Worm (Caenorhabditis elegans) whole organism, L1 larva: ENCODE data around the gene F35D2.1.

ENCODE experiments used
- alr-1 ChIP-seq: fragments of 200-800 bp; sonication (Bioruptor generic); optimal IDR thresholded peaks from 2 replicates; lab custom pipeline; 2018; ENCODE audit warnings: borderline replicate concordance, mild to moderate bottlenecking, missing genetic modification characterization, missing compliant biosample characterization
- aly-2 ChIP-seq: fragments of 150-350 bp; optimal IDR thresholded peaks from 2 replicates; lab custom pipeline; 2014; ENCODE audit warnings: missing biosample characterization, missing genetic modification characterization
- blmp-1 ChIP-seq: fragments of 150-350 bp; optimal IDR thresholded peaks from 2 replicates; lab custom pipeline; 2014; ENCODE audit warnings: missing biosample characterization, missing genetic modification characterization
- ceh-82 ChIP-seq, 3 experiments: fragments of 150-350 bp in 1 of 3; sonication (generic microtip) in 2 of 3; optimal IDR thresholded peaks; 2 replicates each; lab custom pipeline; 2014 to 2017; ENCODE audit warnings: missing biosample characterization in 3 of 3, missing genetic modification characterization in 3 of 3
- dpl-1 ChIP-seq, 3 experiments: fragments of 150-350 bp in 2 of 3; sonication (generic microtip) in 1 of 3; optimal IDR thresholded peaks; 2 replicates each; lab custom pipeline; 2014 to 2017; ENCODE audit warnings: missing biosample characterization in 3 of 3, missing genetic modification characterization in 3 of 3, missing genetic modification reagents in 3 of 3
- egl-27 ChIP-seq, 2 experiments: fragments of 150-350 bp in 1 of 2; sonication (generic microtip); optimal IDR thresholded peaks; 3 replicates each; lab custom pipeline; 2017 to 2018; ENCODE audit warnings: missing biosample characterization in 2 of 2, missing genetic modification characterization in 2 of 2, missing genetic modification reagents in 2 of 2
- elt-3 ChIP-seq, 6 experiments: fragments of 150-350 bp in 1 of 6; sonication (generic microtip); optimal IDR thresholded peaks; 2 replicates each; lab custom pipeline; 2017 to 2018; ENCODE audit warnings: missing biosample characterization in 6 of 6, missing genetic modification characterization in 6 of 6, inconsistent platforms in 1 of 6
- fkh-8 ChIP-seq: sonication (generic microtip); optimal IDR thresholded peaks from 2 replicates; lab custom pipeline; 2016; ENCODE audit warnings: mild to moderate bottlenecking, missing genetic modification characterization, missing compliant biosample characterization
- irx-1 ChIP-seq: sonication (generic microtip); optimal IDR thresholded peaks from 2 replicates; lab custom pipeline; 2016; ENCODE audit warnings: missing genetic modification characterization, missing compliant biosample characterization
- jun-1 ChIP-seq: fragments of 150-350 bp; optimal IDR thresholded peaks from 2 replicates; lab custom pipeline; 2014; ENCODE audit warnings: missing biosample characterization, missing genetic modification reagents, missing genetic modification characterization
- lin-14 ChIP-seq: fragments of 200-800 bp; sonication (Bioruptor generic); optimal IDR thresholded peaks from 2 replicates; lab custom pipeline; 2018; ENCODE audit warnings: mild to moderate bottlenecking, missing genetic modification characterization, moderate library complexity, missing compliant biosample characterization
- lin-39 ChIP-seq: fragments of 150-350 bp; optimal IDR thresholded peaks from 2 replicates; lab custom pipeline; 2014; ENCODE audit warnings: missing biosample characterization, missing genetic modification reagents, missing genetic modification characterization
- mdl-1 ChIP-seq, 2 experiments: fragments of 150-350 bp; optimal IDR thresholded peaks; 2 replicates each; lab custom pipeline; 2014 to 2017; ENCODE audit warnings: missing biosample characterization in 2 of 2, missing genetic modification characterization in 2 of 2, inconsistent platforms in 1 of 2
- mef-2 ChIP-seq: fragments of 150-350 bp; optimal IDR thresholded peaks from 2 replicates; lab custom pipeline; 2014; ENCODE audit warnings: missing biosample characterization, missing genetic modification characterization
- mep-1 ChIP-seq: fragments of 150-350 bp; optimal IDR thresholded peaks from 2 replicates; lab custom pipeline; 2014; ENCODE audit warnings: missing biosample characterization, missing genetic modification characterization
- nhr-11 ChIP-seq: fragments of 150-350 bp; optimal IDR thresholded peaks from 2 replicates; lab custom pipeline; 2014; ENCODE audit warnings: missing biosample characterization, missing genetic modification characterization
- nhr-12 ChIP-seq: sonication (generic microtip); optimal IDR thresholded peaks from 2 replicates; lab custom pipeline; 2017; ENCODE audit warnings: missing biosample characterization, missing genetic modification characterization
- nhr-237 ChIP-seq: fragments of 150-350 bp; optimal IDR thresholded peaks from 2 replicates; lab custom pipeline; 2014; ENCODE audit warnings: missing biosample characterization, missing genetic modification characterization
- nhr-28 ChIP-seq: fragments of 150-350 bp; optimal IDR thresholded peaks from 2 replicates; lab custom pipeline; 2014; ENCODE audit warnings: missing biosample characterization, missing genetic modification characterization
- nhr-47 ChIP-seq: sonication (generic microtip); optimal IDR thresholded peaks from 2 replicates; lab custom pipeline; 2016; ENCODE audit warnings: mild to moderate bottlenecking, missing genetic modification characterization, moderate library complexity, missing compliant biosample characterization
- nhr-71 ChIP-seq: sonication (generic microtip); optimal IDR thresholded peaks from 2 replicates; lab custom pipeline; 2016; ENCODE audit warnings: mild to moderate bottlenecking, missing genetic modification characterization, moderate library complexity, missing compliant biosample characterization
- nhr-90 ChIP-seq: sonication (generic microtip); optimal IDR thresholded peaks from 2 replicates; lab custom pipeline; 2016; ENCODE audit warnings: mild to moderate bottlenecking, missing genetic modification characterization, missing compliant biosample characterization; ENCODE audit not compliant: poor library complexity
- pag-3 ChIP-seq: sonication (generic microtip); optimal IDR thresholded peaks from 2 replicates; lab custom pipeline; 2017; ENCODE audit warnings: missing genetic modification characterization, mild to moderate bottlenecking, missing compliant biosample characterization, antibody characterized with exemption, borderline replicate concordance; ENCODE audit not compliant: insufficient read depth
- snu-23 ChIP-seq: sonication (generic microtip); optimal IDR thresholded peaks from 2 replicates; lab custom pipeline; 2016; ENCODE audit warnings: missing genetic modification characterization, missing compliant biosample characterization
- sptf-1 ChIP-seq: fragments of 150-350 bp; optimal IDR thresholded peaks from 2 replicates; lab custom pipeline; 2014; ENCODE audit warnings: missing biosample characterization, missing genetic modification characterization
- tbx-2 ChIP-seq: sonication (generic microtip); optimal IDR thresholded peaks from 2 replicates; lab custom pipeline; 2016; ENCODE audit warnings: missing genetic modification characterization, missing compliant biosample characterization
- unc-86 ChIP-seq: sonication (generic microtip); optimal IDR thresholded peaks from 2 replicates; lab custom pipeline; 2016; ENCODE audit warnings: missing genetic modification characterization, missing compliant biosample characterization
- vab-15 ChIP-seq: sonication (generic microtip); optimal IDR thresholded peaks from 2 replicates; lab custom pipeline; 2017; ENCODE audit warnings: missing genotype, mild to moderate bottlenecking, missing genetic modification characterization, missing compliant biosample characterization
- xbp-1 ChIP-seq: sonication (generic microtip); optimal IDR thresholded peaks from 2 replicates; lab custom pipeline; 2016; ENCODE audit warnings: missing genetic modification characterization, missing compliant biosample characterization

The F35D2.1 gene

ce11 chrII:7623466-7623865 is 47.8 kb downstream of the F35D2.1 start (continued):
- no peak for TF ChIP-seq irx-1 (tag; lab: Kevin White, UChicago)
- no peak for TF ChIP-seq ceh-82 (tag; optimal IDR thresholded peaks at IDR 0.05; lab: Kevin White, UChicago)
- TF ChIP-seq tbx-2 (tag; lab: Kevin White, UChicago): peak; percentile 29
- TF ChIP-seq mep-1 (tag; lab: Kevin White, UChicago): no peak
- TF ChIP-seq fkh-8 (tag; lab: Kevin White, UChicago): no peak
- no peak for TF ChIP-seq xbp-1
- TF ChIP-seq dpl-1 (GFP tag; optimal IDR thresholded peaks at IDR 0.05; lab: Kevin White, UChicago): no peak
- TF ChIP-seq nhr-28 (tag; lab: Kevin White, UChicago): no peak
- no peak for TF ChIP-seq lin-39
- TF ChIP-seq lin-14: peak; percentile 43
- TF ChIP-seq jun-1 (tag; lab: Kevin White, UChicago): peak; percentile 26
- no peak for TF ChIP-seq nhr-12 (tag; lab: Kevin White, UChicago)
- no peak for TF ChIP-seq nhr-237
- no peak for TF ChIP-seq mef-2 (tag; lab: Kevin White, UChicago)

DNA sequence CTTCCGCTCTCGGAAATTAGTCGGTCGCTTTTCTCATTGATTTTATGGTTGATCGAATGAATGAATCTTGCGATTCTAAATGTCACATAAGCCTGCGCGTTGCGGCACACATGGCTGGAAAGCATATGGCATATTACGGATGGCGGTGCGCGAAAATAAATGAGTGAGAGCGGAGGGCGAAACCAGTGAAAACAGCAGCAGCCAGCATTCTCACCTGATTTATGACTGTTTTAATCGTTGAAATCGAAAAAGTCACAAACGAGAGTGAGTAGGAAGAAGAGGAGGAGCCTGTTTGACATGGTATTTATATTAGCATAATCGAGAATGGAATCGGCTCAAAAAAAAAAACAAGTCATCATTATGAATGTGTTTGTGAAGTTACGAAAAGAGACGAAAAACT is 48.6 kb downstream of the F35D2.1 start:
- no peak for TF ChIP-seq snu-23 (GFP tag; lab: Kevin White, UChicago)
- peak; percentile 90 for TF ChIP-seq blmp-1 (tag; lab: Kevin White, UChicago)
- no peak for TF ChIP-seq pag-3
- no peak for TF ChIP-seq nhr-90
- TF ChIP-seq alr-1 (tag; lab: Kevin White, UChicago): no peak
- no peak for TF ChIP-seq xbp-1
- peak; percentile 3 for TF ChIP-seq lin-14
- no peak for TF ChIP-seq sptf-1 (tag; lab: Kevin White, UChicago)
- TF ChIP-seq, all 84 proteins: peak for 2

DNA sequence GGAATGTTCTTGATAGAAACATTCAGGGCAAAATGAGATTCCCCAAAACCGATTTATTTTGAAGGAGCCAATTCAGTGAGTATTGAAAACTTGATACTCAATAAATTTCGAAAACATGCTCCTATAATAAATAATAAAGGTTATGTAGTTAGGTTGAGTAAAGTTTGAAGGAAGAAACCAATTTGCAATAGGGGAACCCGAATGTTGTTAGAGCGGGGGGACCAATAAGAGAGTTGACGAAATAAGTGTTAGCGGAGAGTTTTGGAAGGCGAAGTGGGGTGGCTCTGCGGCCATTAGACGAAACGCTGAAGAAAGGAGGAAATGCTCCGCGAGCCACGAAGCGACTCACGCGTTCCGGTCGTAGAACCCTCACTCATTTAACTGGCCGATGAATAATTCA is 49.3 kb downstream of the F35D2.1 start:
- TF ChIP-seq egl-27 (tag; optimal IDR thresholded peaks at IDR 0.05; lab: Kevin White, UChicago) (no peak), aly-2 (tag; lab: Kevin White, UChicago) (no peak), vab-15 (tag; lab: Kevin White, UChicago) (no peak), elt-3 (tag; optimal IDR thresholded peaks at IDR 0.05; lab: Kevin White, UChicago) (no peak), unc-86 (peak; percentile 53), xbp-1 (no peak), nhr-71 (tag; lab: Kevin White, UChicago) (no peak), sptf-1 (tag; lab: Kevin White, UChicago) (no peak), nhr-11 (tag; lab: Kevin White, UChicago) (no peak), mdl-1 (tag; optimal IDR thresholded peaks at IDR 0.05; lab: Kevin White, UChicago) (no peak), nhr-47 (tag; lab: Kevin White, UChicago) (no peak), lin-14 (peak; percentile 19)
